Worm (Caenorhabditis elegans): ENCODE measurements around the gene F53A9.9.

DNA sequence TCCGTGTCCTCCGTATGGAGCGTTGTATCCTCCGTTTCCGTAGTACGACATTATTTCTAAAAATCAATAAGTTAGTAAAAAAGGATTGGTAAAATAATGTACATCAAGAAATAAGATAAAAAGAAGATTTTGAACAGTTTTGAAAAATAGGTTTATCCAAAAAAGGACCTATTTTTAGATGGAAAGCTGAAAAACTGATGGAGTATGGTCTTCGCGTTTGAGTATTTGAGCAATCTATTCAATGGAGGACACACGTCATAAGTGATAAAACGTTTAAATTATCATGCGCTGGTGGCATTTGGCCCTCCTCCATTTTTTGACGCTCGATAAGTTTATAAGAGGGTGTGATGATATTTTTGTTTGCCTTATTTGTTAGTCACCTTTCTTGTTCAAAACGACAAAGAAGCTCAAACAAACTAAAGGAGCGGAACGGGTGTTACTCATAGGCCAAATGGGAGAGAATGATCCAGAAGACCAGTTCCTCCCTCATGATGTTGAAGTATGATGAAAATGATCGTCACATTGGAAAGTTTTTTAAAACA, 6.7 kb downstream of the F53A9.9 start, which contains the start of gene F53A9.6:
- no peak for TF ChIP-seq flt-1 (GFP tag; IDR thresholded peaks at IDR 0.05)
- no peak for TF ChIP-seq ztf-29 (GFP tag; IDR thresholded peaks at IDR 0.05)
- TF ChIP-seq med-1 (GFP tag; optimal IDR thresholded peaks at IDR 0.05; ENCODE audit: insufficient read depth): no peak
- no peak for TF ChIP-seq T22C8.4 (GFP tag; IDR thresholded peaks at IDR 0.05)
- TF ChIP-seq klf-2 (GFP tag; conservative IDR thresholded peaks at IDR 0.05): no peak
- TF ChIP-seq ztf-23 (GFP tag; IDR thresholded peaks at IDR 0.05): no peak

Measured in whole organism, midembryonic.